Worm (Caenorhabditis elegans) whole organism, L4/young adult: ENCODE results near the gene F09C12.2.

Experiments used
- W03F9.2 ChIP-seq: fragments of 150-350 bp; optimal IDR thresholded peaks from 2 replicates; lab custom pipeline; 2014; ENCODE audit warnings: missing biosample characterization, missing genetic modification characterization
- him-1 ChIP-seq: sonication (generic microtip); optimal IDR thresholded peaks from 2 replicates; lab custom pipeline; 2016; ENCODE audit warnings: missing genotype, missing genetic modification reagents, missing genetic modification characterization, missing compliant biosample characterization

ce11 chrII:5103784-5104457 lies 5.9 kb upstream of the F09C12.2 start, which contains the start of the genes C04G6.11 and mpk-2:
- TF ChIP-seq W03F9.2 (tag; lab: Kevin White, UChicago) = no peak
- no peak for TF ChIP-seq him-1 (tag; lab: Kevin White, UChicago)
